Fruit fly (Drosophila melanogaster) whole organism, embryonic: ENCODE results near the gene Swip-1.

ENCODE experiments used
- Ada2b ChIP-seq: fragments of 200-800 bp; sonication (Bioruptor generic); IDR thresholded peaks from 2 replicates; pipeline ENCODE4 v1.3.6; 2022; ENCODE audit warnings: missing biosample characterization, missing genetic modification characterization
- Atf6 ChIP-seq: fragments of 200-800 bp; sonication (Bioruptor generic); IDR thresholded peaks from 2 replicates; pipeline ENCODE4 v1.3.6; 2022; ENCODE audit warnings: missing biosample characterization, missing genetic modification characterization
- B-H1 ChIP-seq: fragments of 200-800 bp; sonication (Bioruptor generic); IDR thresholded peaks from 3 replicates; pipeline ENCODE4 v1.3.6; 2022; ENCODE audit warnings: missing biosample characterization, missing genetic modification characterization
- BEAF-32 ChIP-seq: fragments of 200-800 bp; sonication (Bioruptor generic); optimal IDR thresholded peaks from 3 replicates; lab custom pipeline; 2017; ENCODE audit warnings: missing biosample characterization, missing genetic modification characterization, mild to moderate bottlenecking, moderate library complexity, missing genetic modification reagents
- CG10267 ChIP-seq: fragments of 200-800 bp; sonication (Bioruptor generic); optimal IDR thresholded peaks from 2 replicates; lab custom pipeline; 2018; ENCODE audit warnings: missing biosample characterization, mild to moderate bottlenecking, missing genetic modification characterization, moderate library complexity
- CG11696 ChIP-seq: fragments of 200-800 bp; sonication (Bioruptor generic); IDR thresholded peaks from 2 replicates; pipeline ENCODE4 v1.3.6; 2022; ENCODE audit warnings: missing biosample characterization, missing genetic modification characterization
- CG12769 ChIP-seq: fragments of 200-800 bp; sonication (Bioruptor generic); optimal IDR thresholded peaks from 2 replicates; lab custom pipeline; 2019; ENCODE audit warnings: missing biosample characterization, mild to moderate bottlenecking, missing genetic modification characterization, moderate library complexity
- CG13296 ChIP-seq: fragments of 200-800 bp; sonication (Bioruptor generic); optimal IDR thresholded peaks from 3 replicates; lab custom pipeline; 2018; ENCODE audit warnings: missing biosample characterization, mild to moderate bottlenecking, missing genetic modification characterization
- CG17385 ChIP-seq: fragments of 200-800 bp; sonication (Bioruptor generic); optimal IDR thresholded peaks from 3 replicates; lab custom pipeline; 2018; ENCODE audit warnings: missing biosample characterization, mild to moderate bottlenecking, missing genetic modification characterization
- CG18764 ChIP-seq: fragments of 200-800 bp; sonication (Bioruptor generic); optimal IDR thresholded peaks from 3 replicates; lab custom pipeline; 2016; ENCODE audit warnings: missing biosample characterization, missing genetic modification characterization
- CG32532 ChIP-seq: fragments of 200-800 bp; sonication (Bioruptor generic); IDR thresholded peaks from 2 replicates; pipeline ENCODE4 v1.3.6; 2022; ENCODE audit warnings: missing biosample characterization, missing genetic modification characterization
- CG32772 ChIP-seq: fragments of 200-800 bp; sonication (Bioruptor generic); IDR thresholded peaks from 2 replicates; pipeline ENCODE4 v1.3.6; 2022; ENCODE audit warnings: missing biosample characterization, missing genetic modification characterization
- CG3407 ChIP-seq: fragments of 200-800 bp; sonication (Bioruptor generic); optimal IDR thresholded peaks from 2 replicates; lab custom pipeline; 2018; ENCODE audit warnings: missing biosample characterization, mild to moderate bottlenecking, missing genetic modification characterization
- CG5245 ChIP-seq: fragments of 200-800 bp; sonication (Bioruptor generic); optimal IDR thresholded peaks from 3 replicates; lab custom pipeline; 2016; ENCODE audit warnings: missing biosample characterization, missing genetic modification characterization
- CG6683 ChIP-seq: fragments of 200-800 bp; sonication (Bioruptor generic); optimal IDR thresholded peaks from 2 replicates; lab custom pipeline; 2017; ENCODE audit warnings: missing biosample characterization, mild to moderate bottlenecking, missing genetic modification characterization, missing genetic modification reagents
- CG6854 ChIP-seq: fragments of 200-800 bp; sonication (Bioruptor generic); optimal IDR thresholded peaks from 3 replicates; lab custom pipeline; 2017; ENCODE audit warnings: missing biosample characterization, mild to moderate bottlenecking, missing genetic modification characterization
- CG7745 ChIP-seq: fragments of 200-800 bp; sonication (Bioruptor generic); optimal IDR thresholded peaks from 2 replicates; lab custom pipeline; 2018; ENCODE audit warnings: missing biosample characterization, mild to moderate bottlenecking, missing genetic modification characterization, moderate library complexity
- CG8281 ChIP-seq: fragments of 200-800 bp; sonication (Bioruptor generic); optimal IDR thresholded peaks from 2 replicates; lab custom pipeline; 2018; ENCODE audit warnings: missing biosample characterization, mild to moderate bottlenecking, missing genetic modification characterization, moderate library complexity
- Camta ChIP-seq: fragments of 200-800 bp; sonication (Bioruptor generic); optimal IDR thresholded peaks from 2 replicates; lab custom pipeline; 2016; ENCODE audit warnings: missing biosample characterization, missing genetic modification characterization
- D ChIP-seq, 2 experiments: fragments of 200-800 bp in 1 of 2; fragments of >200 bp in 1 of 2; sonication (Bioruptor generic) in 1 of 2; optimal IDR thresholded peaks; 2 replicates in 1 of 2; 3 replicates in 1 of 2; lab custom pipeline; 2017; ENCODE audit warnings: mild to moderate bottlenecking in 1 of 2, missing biosample characterization in 1 of 2, missing genetic modification characterization in 1 of 2, missing genetic modification reagents in 1 of 2
- Dll ChIP-seq: fragments of 200-800 bp; sonication (Bioruptor generic); IDR thresholded peaks from 4 replicates; pipeline ENCODE4 v1.3.6; 2022; ENCODE audit warnings: missing biosample characterization, missing genetic modification characterization; ENCODE audit not compliant: partially characterized antibody
- Ets65A ChIP-seq: fragments of 200-800 bp; sonication (Bioruptor generic); peaks from one replicate; lab custom pipeline; 2016; ENCODE audit warnings: missing biosample characterization, missing genetic modification characterization
- Hey ChIP-seq: fragments of 200-800 bp; sonication (Bioruptor generic); optimal IDR thresholded peaks from 3 replicates; lab custom pipeline; 2018; ENCODE audit warnings: missing biosample characterization, mild to moderate bottlenecking, missing genetic modification characterization
- Hmx ChIP-seq: fragments of 200-800 bp; sonication (Bioruptor generic); optimal IDR thresholded peaks from 2 replicates; lab custom pipeline; 2016; ENCODE audit warnings: missing biosample characterization, missing genetic modification characterization
- Hr39 ChIP-seq: fragments of >200 bp; optimal IDR thresholded peaks from 2 replicates; lab custom pipeline; 2017
- Hr78 ChIP-seq, 2 experiments: fragments of 200-800 bp in 1 of 2; fragments of >200 bp in 1 of 2; sonication (Bioruptor generic) in 1 of 2; optimal IDR thresholded peaks; 2 replicates each; lab custom pipeline; 2017 to 2019; ENCODE audit warnings: missing biosample characterization in 2 of 2, missing genetic modification characterization in 2 of 2, mild to moderate bottlenecking in 1 of 2, moderate library complexity in 1 of 2
- Med ChIP-seq: fragments of 200-800 bp; sonication (Bioruptor generic); peaks from one replicate; lab custom pipeline; 2016; ENCODE audit warnings: missing biosample characterization, missing genetic modification characterization, mild to moderate bottlenecking, inconsistent platforms, moderate library complexity
- Myb ChIP-seq: fragments of 200-800 bp; sonication (Bioruptor generic); optimal IDR thresholded peaks from 2 replicates; lab custom pipeline; 2016; ENCODE audit warnings: missing biosample characterization, missing genetic modification characterization
- NK7.1 ChIP-seq: fragments of 200-800 bp; sonication (Bioruptor generic); optimal IDR thresholded peaks from 3 replicates; lab custom pipeline; 2016; ENCODE audit warnings: missing biosample characterization, missing genetic modification characterization
- Rfx ChIP-seq: fragments of 200-800 bp; sonication (Bioruptor generic); IDR thresholded peaks from 2 replicates; pipeline ENCODE4 v1.3.6; 2022; ENCODE audit warnings: missing biosample characterization, missing genetic modification characterization
- Vsx1 ChIP-seq: fragments of 200-800 bp; sonication (Bioruptor generic); optimal IDR thresholded peaks from 2 replicates; lab custom pipeline; 2017; ENCODE audit warnings: missing biosample characterization, mild to moderate bottlenecking, missing genetic modification characterization, missing genetic modification reagents
- al ChIP-seq: fragments of 200-800 bp; sonication (Bioruptor generic); IDR thresholded peaks from 2 replicates; pipeline ENCODE4 v1.3.6; 2022; ENCODE audit warnings: missing biosample characterization, missing genetic modification characterization
- ato ChIP-seq: fragments of 200-800 bp; sonication (Bioruptor generic); IDR thresholded peaks from 2 replicates; pipeline ENCODE4 v1.3.6; 2022; ENCODE audit warnings: missing biosample characterization, missing genetic modification characterization; ENCODE audit not compliant: partially characterized antibody
- crc ChIP-seq: fragments of 200-800 bp; sonication (Bioruptor generic); optimal IDR thresholded peaks from 2 replicates; lab custom pipeline; 2016; ENCODE audit warnings: missing biosample characterization, missing genetic modification characterization
- disco-r ChIP-seq: fragments of 200-800 bp; sonication (Bioruptor generic); optimal IDR thresholded peaks from 2 replicates; lab custom pipeline; 2016; ENCODE audit warnings: missing biosample characterization, missing genetic modification characterization
- emc ChIP-seq: fragments of 200-800 bp; sonication (Bioruptor generic); optimal IDR thresholded peaks from 2 replicates; lab custom pipeline; 2016; ENCODE audit warnings: missing biosample characterization, missing genetic modification characterization
- eyg ChIP-seq: fragments of 200-800 bp; sonication (Bioruptor generic); optimal IDR thresholded peaks from 3 replicates; lab custom pipeline; 2016; ENCODE audit warnings: missing biosample characterization, missing genetic modification characterization
- gfzf ChIP-seq: fragments of 200-800 bp; sonication (Bioruptor generic); optimal IDR thresholded peaks from 2 replicates; lab custom pipeline; 2016; ENCODE audit warnings: missing biosample characterization, mild to moderate bottlenecking, missing genetic modification characterization, moderate library complexity
- gsb-n ChIP-seq: fragments of 200-800 bp; sonication (Bioruptor generic); optimal IDR thresholded peaks from 3 replicates; lab custom pipeline; 2018; ENCODE audit warnings: missing biosample characterization, mild to moderate bottlenecking, missing genetic modification characterization
- jing ChIP-seq: fragments of 200-800 bp; sonication (Bioruptor generic); optimal IDR thresholded peaks from 2 replicates; lab custom pipeline; 2018; ENCODE audit warnings: missing biosample characterization, mild to moderate bottlenecking, missing genetic modification characterization
- lab ChIP-seq: fragments of 200-800 bp; sonication (Bioruptor generic); optimal IDR thresholded peaks from 3 replicates; lab custom pipeline; 2017; ENCODE audit warnings: missing biosample characterization, missing genetic modification characterization, mild to moderate bottlenecking, moderate library complexity, missing genetic modification reagents
- lilli ChIP-seq: fragments of 200-800 bp; sonication (Bioruptor generic); optimal IDR thresholded peaks from 3 replicates; lab custom pipeline; 2016; ENCODE audit warnings: missing biosample characterization, missing genetic modification characterization
- rib ChIP-seq: fragments of 200-800 bp; sonication (Bioruptor generic); IDR thresholded peaks from 2 replicates; pipeline ENCODE4 v1.3.6; 2022; ENCODE audit warnings: missing biosample characterization, missing genetic modification characterization
- ro ChIP-seq: fragments of 200-800 bp; sonication (Bioruptor generic); IDR thresholded peaks from 2 replicates; pipeline ENCODE4 v1.3.6; 2022; ENCODE audit warnings: missing biosample characterization, missing genetic modification characterization
- salm ChIP-seq: fragments of 200-800 bp; sonication (Bioruptor generic); optimal IDR thresholded peaks from 2 replicates; lab custom pipeline; 2018; ENCODE audit warnings: missing biosample characterization, mild to moderate bottlenecking, missing genetic modification characterization
- scrt ChIP-seq: fragments of 200-800 bp; sonication (Bioruptor generic); optimal IDR thresholded peaks from 2 replicates; lab custom pipeline; 2018; ENCODE audit warnings: missing biosample characterization, mild to moderate bottlenecking, missing genetic modification characterization, moderate library complexity
- tll ChIP-seq, 2 experiments: fragments of 200-800 bp in 1 of 2; fragments of >200 bp in 1 of 2; sonication (Bioruptor generic) in 1 of 2; optimal IDR thresholded peaks; 2 replicates each; lab custom pipeline; 2017 to 2019; ENCODE audit warnings: missing biosample characterization in 2 of 2, missing genetic modification characterization in 2 of 2, mild to moderate bottlenecking in 1 of 2, moderate library complexity in 1 of 2
- zf30C ChIP-seq: fragments of 200-800 bp; sonication (Bioruptor generic); optimal IDR thresholded peaks from 3 replicates; lab custom pipeline; 2018; ENCODE audit warnings: missing biosample characterization, mild to moderate bottlenecking, missing genetic modification characterization

Gene Swip-1

DNA sequence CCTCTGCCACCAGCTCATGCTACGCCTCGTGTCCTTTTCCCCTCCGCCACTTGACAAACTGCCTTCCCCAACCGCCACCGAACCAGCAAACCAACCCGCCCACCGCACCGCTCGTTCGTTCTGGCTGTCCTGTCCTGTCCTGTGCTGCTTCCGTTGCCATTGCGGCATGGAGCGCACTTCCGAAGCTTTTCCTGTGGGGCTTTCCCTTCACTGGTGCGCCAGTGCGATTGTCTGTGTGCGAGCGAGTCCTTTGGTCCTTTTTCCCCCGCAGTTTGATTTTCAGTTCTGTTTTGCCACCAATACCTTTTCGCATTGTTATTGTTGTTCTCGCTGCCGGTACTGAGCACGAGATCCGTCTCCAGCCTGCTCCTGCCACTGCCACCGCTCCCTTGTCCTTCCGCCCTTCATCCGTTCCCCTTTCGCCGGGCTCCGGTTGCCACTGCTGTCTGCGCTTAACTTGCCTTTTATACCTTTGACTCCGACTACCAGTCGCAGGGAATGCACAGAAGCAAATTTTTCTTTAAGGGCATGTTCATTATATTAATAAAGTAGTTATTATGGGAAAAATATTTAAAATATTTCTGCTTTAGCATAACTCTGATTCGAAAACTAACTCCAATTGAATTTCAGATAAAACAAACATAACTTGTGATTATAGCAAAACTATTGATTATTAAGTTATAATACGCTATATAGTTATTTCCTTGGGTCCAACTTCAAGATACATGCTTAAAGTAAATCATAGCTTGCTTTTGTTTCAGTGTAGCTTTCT, 37.1 kb upstream of the Swip-1 start (continued):
- TF ChIP-seq disco-r (GFP tag; lab: Kevin White, UChicago) (no peak), Hey (tag; lab: Kevin White, UChicago) (peak; percentile 80), gfzf (GFP tag; lab: Kevin White, UChicago) (no peak), CG12769 (tag; lab: Kevin White, UChicago) (peak; percentile 61), ato (GFP tag; lab: Robert Waterston, UW) (no peak), CG6683 (peak; percentile 69), Atf6 (GFP tag; lab: Robert Waterston, UW) (peak; percentile 70), D (optimal IDR thresholded peaks at IDR 0.05; lab: Kevin White, UChicago) (no peak), D (GFP tag; optimal IDR thresholded peaks at IDR 0.05; lab: Kevin White, UChicago) (peak; percentile 67), al (GFP tag; lab: Robert Waterston, UW) (peak; percentile 23; the same call in 1 of the 2 replicates), B-H1 (GFP tag; lab: Robert Waterston, UW) (peak; percentile 37; the same call in 2 of the 3 replicates), emc (GFP tag; lab: Kevin White, UChicago) (no peak), lilli (GFP tag; lab: Kevin White, UChicago) (peak; percentile 50), CG32532 (peak; percentile 31; the same call in 1 of the 2 replicates), CG5245 (GFP tag; lab: Kevin White, UChicago) (no peak), ro (GFP tag; lab: Robert Waterston, UW) (no peak), CG10267 (tag; lab: Kevin White, UChicago) (peak; percentile 63), CG8281 (peak; percentile 19), CG11696 (GFP tag; lab: Robert Waterston, UW) (no peak), Vsx1 (peak; percentile 37), CG6854 (GFP tag; lab: Kevin White, UChicago) (peak; percentile 53), CG7745 (tag; lab: Kevin White, UChicago) (no peak), zf30C (GFP tag; lab: Kevin White, UChicago) (peak; percentile 51), Hr39 (no peak), CG13296 (peak; percentile 85), Camta (GFP tag; lab: Kevin White, UChicago) (peak; percentile 23), BEAF-32 (GFP tag; lab: Kevin White, UChicago) (no peak), rib (GFP tag; lab: Robert Waterston, UW) (no peak), Hr78 (GFP tag; optimal IDR thresholded peaks at IDR 0.05; lab: Kevin White, UChicago) (peak in 1 of 2 experiments; percentile 21), Ets65A (GFP tag; lab: Kevin White, UChicago) (peak; percentile 89), Med (GFP tag; lab: Kevin White, UChicago) (peak; percentile 67), lab (GFP tag; lab: Kevin White, UChicago) (peak; percentile 86), Dll (GFP tag; lab: Robert Waterston, UW) (no peak), CG18764 (GFP tag; lab: Kevin White, UChicago) (peak; percentile 12), jing (GFP tag; lab: Kevin White, UChicago) (peak; percentile 41), CG17385 (GFP tag; lab: Kevin White, UChicago) (peak; percentile 76), NK7.1 (GFP tag; lab: Kevin White, UChicago) (no peak), Myb (GFP tag; lab: Kevin White, UChicago) (no peak), eyg (GFP tag; lab: Kevin White, UChicago) (no peak), Rfx (GFP tag; lab: Robert Waterston, UW) (peak; percentile 34; the same call in 1 of the 2 replicates), CG3407 (GFP tag; lab: Kevin White, UChicago) (peak; percentile 15), tll (GFP tag; optimal IDR thresholded peaks at IDR 0.05; lab: Kevin White, UChicago) (no peak), crc (GFP tag; lab: Kevin White, UChicago) (no peak), salm (tag; lab: Kevin White, UChicago) (no peak), Hmx (GFP tag; lab: Kevin White, UChicago) (peak; percentile 9), gsb-n (no peak), scrt (GFP tag; lab: Kevin White, UChicago) (peak; percentile 70), CG32772 (peak; percentile 50; the same call in 1 of the 2 replicates), Ada2b (GFP tag; lab: Robert Waterston, UW) (peak; percentile 39; the same call in 1 of the 2 replicates)
